Fruit fly (Drosophila melanogaster): ENCODE measurements around the gene CG18493.

The CG18493 gene

dm6 chr3R:19403096-19403515 lies 13.0 kb downstream of the CG18493 start, which contains the start of the genes Ino80 and Aptx (continued):
- TF ChIP-seq CG6276 (GFP tag; optimal IDR thresholded peaks at IDR 0.05) (no peak), CG11902 (GFP tag; optimal IDR thresholded peaks at IDR 0.05) (peak; percentile 90), CG8632 (GFP tag; optimal IDR thresholded peaks at IDR 0.05) (peak; percentile 89), CG1621 (tag; optimal IDR thresholded peaks at IDR 0.05) (no peak), dac (GFP tag; optimal IDR thresholded peaks at IDR 0.05) (no peak), Blimp-1 (GFP tag; optimal IDR thresholded peaks at IDR 0.05) (peak; percentile 54), fd85E (GFP tag; optimal IDR thresholded peaks at IDR 0.05) (peak; percentile 49), CG10631 (GFP tag; optimal IDR thresholded peaks at IDR 0.05) (peak; percentile 96), salr (GFP tag; optimal IDR thresholded peaks at IDR 0.05) (peak; percentile 81 to 91), CG10669 (GFP tag; optimal IDR thresholded peaks at IDR 0.05) (peak; percentile 87), esn (GFP tag; optimal IDR thresholded peaks at IDR 0.05) (peak; percentile 95), Hr39 (GFP tag; optimal IDR thresholded peaks at IDR 0.05) (peak; percentile 96), CG8119 (GFP tag; IDR thresholded peaks at IDR 0.05) (peak; percentile 91; the same call in 2 of the 3 replicates), Met (GFP tag; optimal IDR thresholded peaks at IDR 0.05) (peak; percentile 94), Sox14 (GFP tag; optimal IDR thresholded peaks at IDR 0.05) (peak; percentile 96), CG7368 (GFP tag; optimal IDR thresholded peaks at IDR 0.05) (peak; percentile 87), CG11762 (GFP tag; optimal IDR thresholded peaks at IDR 0.05; ENCODE audit: insufficient read depth) (peak; percentile 88), topi (GFP tag; optimal IDR thresholded peaks at IDR 0.05) (peak; percentile 93), CG15336 (GFP tag; IDR thresholded peaks at IDR 0.05) (peak; percentile 86), Sox102F (GFP tag; optimal IDR thresholded peaks at IDR 0.05) (peak; percentile 92), CG9139 (GFP tag; optimal IDR thresholded peaks at IDR 0.05) (peak; percentile 41)

dm6 chr3R:19404296-19404695 lies 14.2 kb downstream of the CG18493 start:
- TF ChIP-seq svp (GFP tag) (peak; percentile 39), eg (GFP tag; IDR thresholded peaks at IDR 0.05) (no peak), CG6276 (GFP tag; optimal IDR thresholded peaks at IDR 0.05) (no peak)

- TF ChIP-seq Gug (GFP tag; IDR thresholded peaks at IDR 0.05) (no peak), CG11294 (GFP tag; IDR thresholded peaks at IDR 0.05) (no peak), cyc (GFP tag; optimal IDR thresholded peaks at IDR 0.05) (no peak), Sox102F (GFP tag; optimal IDR thresholded peaks at IDR 0.05) (no peak), CG4318 (GFP tag; optimal IDR thresholded peaks at IDR 0.05) (no peak), eg (GFP tag; IDR thresholded peaks at IDR 0.05) (no peak), dac (GFP tag; optimal IDR thresholded peaks at IDR 0.05) (no peak), Hr38 (GFP tag; optimal IDR thresholded peaks at IDR 0.05) (no peak), CG6792 (GFP tag; optimal IDR thresholded peaks at IDR 0.05) (no peak), esn (GFP tag; optimal IDR thresholded peaks at IDR 0.05) (no peak), vri (GFP tag; optimal IDR thresholded peaks at IDR 0.05) (no peak), CG7368 (GFP tag; optimal IDR thresholded peaks at IDR 0.05) (no peak), net (GFP tag; optimal IDR thresholded peaks at IDR 0.05) (no peak), CG8119 (GFP tag; IDR thresholded peaks at IDR 0.05) (no peak), fkh (GFP tag; optimal IDR thresholded peaks at IDR 0.05) (no peak), CG31627 (GFP tag; optimal IDR thresholded peaks at IDR 0.05) (no peak), svp (GFP tag) (no peak), spab (GFP tag; optimal IDR thresholded peaks at IDR 0.05) (no peak)
These were observed 16.8 kb downstream of the CG18493 start for dm6 chr3R:19406852-19407251.

dm6 chr3R:19408573-19408972 lies 18.5 kb downstream of the CG18493 start, which contains the start of gene CG11626:
CG11626 (plus strand) TSS chr3R:19408873.
- TF ChIP-seq CG6808 (GFP tag; optimal IDR thresholded peaks at IDR 0.05) (no peak), CG31627 (GFP tag; optimal IDR thresholded peaks at IDR 0.05) (no peak), Blimp-1 (GFP tag; optimal IDR thresholded peaks at IDR 0.05) (no peak), CG8119 (GFP tag; IDR thresholded peaks at IDR 0.05) (no peak), CG3032 (tag; optimal IDR thresholded peaks at IDR 0.05) (no peak), Lpt (GFP tag; optimal IDR thresholded peaks at IDR 0.05) (no peak), CG6792 (GFP tag; optimal IDR thresholded peaks at IDR 0.05) (no peak), CG11762 (GFP tag; optimal IDR thresholded peaks at IDR 0.05; ENCODE audit: insufficient read depth) (no peak), CG4318 (GFP tag; optimal IDR thresholded peaks at IDR 0.05) (no peak), Eip78C (GFP tag) (no peak), esn (GFP tag; optimal IDR thresholded peaks at IDR 0.05) (no peak), Hr39 (GFP tag; optimal IDR thresholded peaks at IDR 0.05) (no peak), spab (GFP tag; optimal IDR thresholded peaks at IDR 0.05) (no peak), OdsH (GFP tag; optimal IDR thresholded peaks at IDR 0.05) (no peak), net (GFP tag; optimal IDR thresholded peaks at IDR 0.05) (no peak), salr (GFP tag; optimal IDR thresholded peaks at IDR 0.05) (no peak), CG32006 (GFP tag; optimal IDR thresholded peaks at IDR 0.05) (no peak), fd59A (GFP tag; optimal IDR thresholded peaks at IDR 0.05) (no peak)
